Worm (Caenorhabditis elegans) whole organism, young adult: ENCODE measurements around the gene mdf-2.

Experiments
- F57A8.1 ChIP-seq: fragments of 200-800 bp; sonication (Bioruptor generic); optimal IDR thresholded peaks from 2 replicates; lab custom pipeline; 2018; ENCODE audit warnings: mild to moderate bottlenecking, missing genetic modification characterization, moderate library complexity, missing compliant biosample characterization
- atf-7 ChIP-seq: sonication (generic microtip); optimal IDR thresholded peaks from 2 replicates; lab custom pipeline; 2017; ENCODE audit warnings: mild to moderate bottlenecking, missing genetic modification characterization, missing compliant biosample characterization
- chd-7 ChIP-seq: sonication (generic microtip); optimal IDR thresholded peaks from 2 replicates; lab custom pipeline; 2016; ENCODE audit warnings: mild to moderate bottlenecking, missing genetic modification characterization, moderate library complexity, missing compliant biosample characterization
- hrde-1 ChIP-seq: sonication (generic microtip); optimal IDR thresholded peaks from 2 replicates; lab custom pipeline; 2016; ENCODE audit warnings: missing genetic modification characterization, mild to moderate bottlenecking, missing compliant biosample characterization, moderate library complexity, missing genotype, missing genetic modification reagents, borderline replicate concordance
- nfya-1 ChIP-seq: sonication (generic microtip); optimal IDR thresholded peaks from 2 replicates; lab custom pipeline; 2017; ENCODE audit warnings: antibody characterized with exemption, missing compliant biosample characterization, missing genetic modification characterization, borderline replicate concordance; ENCODE audit not compliant: insufficient read depth
- tbx-9 ChIP-seq: sonication (generic microtip); optimal IDR thresholded peaks from 2 replicates; lab custom pipeline; 2016; ENCODE audit warnings: borderline replicate concordance, missing genetic modification characterization, inconsistent platforms, missing compliant biosample characterization

- no peak for TF ChIP-seq nfya-1
- TF ChIP-seq chd-7 (tag; lab: Kevin White, UChicago): no peak
- TF ChIP-seq hrde-1 (tag; lab: Kevin White, UChicago): no peak
- TF ChIP-seq tbx-9 (tag; lab: Kevin White, UChicago): no peak
- TF ChIP-seq atf-7: no peak
- TF ChIP-seq F57A8.1: no peak
These were observed 34.4 kb downstream of the mdf-2 start for ce11 chrIV:2606572-2606971.
